Fruit fly (Drosophila melanogaster) whole organism, wandering third instar larva: Measurements from ENCODE around the gene CG32248.

Experiments used
- Abd-B ChIP-seq: fragments of >200 bp; optimal IDR thresholded peaks from 2 replicates; lab custom pipeline; 2017; ENCODE audit warnings: missing biosample characterization, missing genetic modification characterization
- CrebA ChIP-seq: fragments of 200-800 bp; sonication (Bioruptor generic); optimal IDR thresholded peaks from 2 replicates; lab custom pipeline; 2016; ENCODE audit warnings: missing biosample characterization, mild to moderate bottlenecking, missing genetic modification characterization, borderline replicate concordance
- Dfd ChIP-seq: fragments of >200 bp; optimal IDR thresholded peaks from 2 replicates; lab custom pipeline; 2017; ENCODE audit warnings: missing biosample characterization, missing genetic modification characterization
- Hnf4 ChIP-seq: fragments of 200-800 bp; sonication (Bioruptor generic); optimal IDR thresholded peaks from 2 replicates; lab custom pipeline; 2016; ENCODE audit warnings: missing biosample characterization, mild to moderate bottlenecking, missing genetic modification characterization
- Jra ChIP-seq: sonication (Bioruptor generic); optimal IDR thresholded peaks from 2 replicates; lab custom pipeline; 2016; ENCODE audit warnings: missing biosample characterization, missing genetic modification characterization
- Mio ChIP-seq: sonication (Bioruptor generic); optimal IDR thresholded peaks from 2 replicates; lab custom pipeline; 2016; ENCODE audit warnings: missing biosample characterization, missing genetic modification characterization
- OdsH ChIP-seq: fragments of 200-800 bp; sonication (Bioruptor generic); optimal IDR thresholded peaks from 2 replicates; lab custom pipeline; 2016; ENCODE audit warnings: missing biosample characterization, mild to moderate bottlenecking, missing genetic modification characterization
- Sp1 ChIP-seq: fragments of 200-800 bp; sonication (Bioruptor generic); optimal IDR thresholded peaks from 3 replicates; lab custom pipeline; 2019; ENCODE audit warnings: missing biosample characterization, mild to moderate bottlenecking, missing genetic modification characterization, moderate library complexity
- br ChIP-seq: fragments of 200-800 bp; sonication (Bioruptor generic); optimal IDR thresholded peaks from 2 replicates; lab custom pipeline; 2016; ENCODE audit warnings: missing biosample characterization, missing genetic modification characterization
- foxo ChIP-seq, 2 experiments: fragments of 200-800 bp; sonication (Bioruptor generic); optimal IDR thresholded peaks; 2 replicates in 1 of 2; 3 replicates in 1 of 2; lab custom pipeline; 2016 to 2017; ENCODE audit warnings: missing biosample characterization in 2 of 2, missing genetic modification characterization in 2 of 2
- h ChIP-seq: fragments of 200-800 bp; sonication (Bioruptor generic); optimal IDR thresholded peaks from 3 replicates; lab custom pipeline; 2016; ENCODE audit warnings: missing biosample characterization, mild to moderate bottlenecking, missing genetic modification characterization
- pan ChIP-seq: fragments of >200 bp; optimal IDR thresholded peaks from 2 replicates; lab custom pipeline; 2017
- woc ChIP-seq: sonication (Bioruptor generic); optimal IDR thresholded peaks from 2 replicates; lab custom pipeline; 2016; ENCODE audit warnings: missing biosample characterization, mild to moderate bottlenecking, missing genetic modification characterization

DNA sequence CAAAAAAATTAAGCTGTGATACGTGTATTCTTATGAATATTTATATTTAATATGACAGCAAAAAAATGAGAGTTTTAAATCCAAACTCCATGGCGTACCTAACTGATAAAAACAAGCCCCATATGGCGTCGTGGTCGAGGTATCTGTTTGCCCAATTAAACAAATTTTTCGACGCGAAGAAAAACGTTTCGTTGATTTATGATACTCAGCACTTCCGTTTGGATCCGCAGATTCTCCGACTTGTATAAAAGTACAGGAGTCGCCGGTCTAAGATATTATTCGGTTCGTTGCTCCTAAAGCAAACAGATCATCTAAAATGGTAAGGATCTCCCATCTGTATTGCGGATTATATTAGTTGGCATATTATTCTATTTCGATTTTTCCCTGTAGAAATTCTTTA, at the start of gene CG32248:
- TF ChIP-seq CrebA (GFP tag; lab: Kevin White, UChicago) = no peak
- no peak for TF ChIP-seq pan (lab: Kevin White, UChicago)
- no peak for TF ChIP-seq Mio (GFP tag; lab: Kevin White, UChicago)
- TF ChIP-seq Sp1 = no peak
- no peak for TF ChIP-seq br (GFP tag; lab: Kevin White, UChicago)
- TF ChIP-seq Jra = no peak
- no peak for TF ChIP-seq h (GFP tag; lab: Kevin White, UChicago)
- no peak for TF ChIP-seq woc (GFP tag; lab: Kevin White, UChicago)
- no peak for TF ChIP-seq Hnf4 (GFP tag; lab: Kevin White, UChicago)
- no peak for TF ChIP-seq Dfd (GFP tag; lab: Kevin White, UChicago)
- TF ChIP-seq foxo (GFP tag; optimal IDR thresholded peaks at IDR 0.05; lab: Kevin White, UChicago) = no peak
- TF ChIP-seq Abd-B (GFP tag; lab: Kevin White, UChicago) = no peak
- no peak for TF ChIP-seq OdsH
